Worm (Caenorhabditis elegans): ENCODE measurements around the gene cyh-1.

The cyh-1 gene

ce11 chrII:3476536-3476935 is 28.3 kb upstream of the cyh-1 start:
- TF ChIP-seq ZK546.5 (tag; optimal IDR thresholded peaks at IDR 0.05) (no peak), unc-130 (GFP tag; optimal IDR thresholded peaks at IDR 0.05) (no peak), ceh-28 (tag; optimal IDR thresholded peaks at IDR 0.05) (no peak), tag-97 (GFP tag; IDR thresholded peaks at IDR 0.05) (no peak), skn-1 (tag; optimal IDR thresholded peaks at IDR 0.05) (no peak), lin-39 (tag; optimal IDR thresholded peaks at IDR 0.05) (no peak), mdl-1 (tag; optimal IDR thresholded peaks at IDR 0.05) (no peak), Y5F2A.4 (GFP tag; optimal IDR thresholded peaks at IDR 0.05) (no peak), nhr-6 (tag; optimal IDR thresholded peaks at IDR 0.05) (no peak), dpl-1 (GFP tag; optimal IDR thresholded peaks at IDR 0.05) (no peak), fkh-10 (GFP tag; optimal IDR thresholded peaks at IDR 0.05) (no peak), lin-1 (GFP tag; IDR thresholded peaks at IDR 0.05) (no peak), mdt-29 (GFP tag; IDR thresholded peaks at IDR 0.05) (no peak), attf-4 (tag; optimal IDR thresholded peaks at IDR 0.05) (no peak), dmd-8 (GFP tag; IDR thresholded peaks at IDR 0.05) (no peak)

ce11 chrII:3477171-3477570 is 27.6 kb upstream of the cyh-1 start, which contains the start of gene fbxb-104:
TSS of gene fbxb-104 (minus strand) at chrII:3477271.
- TF ChIP-seq ceh-28 (tag; optimal IDR thresholded peaks at IDR 0.05): no peak
- peak in 1 of 2 experiments; percentile 9 for TF ChIP-seq unc-62 (GFP tag; optimal IDR thresholded peaks at IDR 0.05 in 1 of 2)
- TF ChIP-seq unc-62 (tag; optimal IDR thresholded peaks at IDR 0.05): no peak
- TF ChIP-seq F49E8.2 (tag; optimal IDR thresholded peaks at IDR 0.05; ENCODE audit: borderline replicate concordance): no peak
- no peak for TF ChIP-seq nhr-41 (GFP tag; IDR thresholded peaks at IDR 0.05)

- no peak for TF ChIP-seq nhr-11 (tag; optimal IDR thresholded peaks at IDR 0.05)
- no peak for TF ChIP-seq ceh-28 (tag; optimal IDR thresholded peaks at IDR 0.05)
- no peak for TF ChIP-seq tra-1 (GFP tag; IDR thresholded peaks at IDR 0.05)
- TF ChIP-seq dmd-8 (GFP tag; IDR thresholded peaks at IDR 0.05): no peak
- no peak for TF ChIP-seq nhr-76 (tag; optimal IDR thresholded peaks at IDR 0.05)
- no peak for TF ChIP-seq nhr-237 (tag; optimal IDR thresholded peaks at IDR 0.05)
- no peak for TF ChIP-seq duxl-1 (tag; optimal IDR thresholded peaks at IDR 0.05; ENCODE audit: poor library complexity)
- no peak for TF ChIP-seq nhr-48 (tag; optimal IDR thresholded peaks at IDR 0.05)
- TF ChIP-seq arid-1 (GFP tag; conservative IDR thresholded peaks at IDR 0.05): no peak
- no peak for TF ChIP-seq saeg-2 (GFP tag; IDR thresholded peaks at IDR 0.05)
These were observed 23.2 kb upstream of the cyh-1 start, which contains the start of gene Y49F6B.8 for ce11 chrII:3481584-3481983. TSS of gene Y49F6B.8 (minus strand) at chrII:3481684.

ce11 chrII:3482231-3482630 is 22.6 kb upstream of the cyh-1 start, which contains the start of gene smu-2:
TSS of gene smu-2 (plus strand) at chrII:3482408.
- TF ChIP-seq Y75B8A.6 (GFP tag; IDR thresholded peaks at IDR 0.05) (no peak), nhr-102 (tag; optimal IDR thresholded peaks at IDR 0.05) (no peak), dve-1 (tag; optimal IDR thresholded peaks at IDR 0.05; ENCODE audit: insufficient read depth) (no peak), ztf-7 (tag; optimal IDR thresholded peaks at IDR 0.05) (no peak), nhr-77 (tag; optimal IDR thresholded peaks at IDR 0.05) (no peak), dmd-9 (GFP tag; IDR thresholded peaks at IDR 0.05) (peak; percentile 54; the same call in 1 of the 2 replicates), hif-1 (tag; optimal IDR thresholded peaks at IDR 0.05) (peak in 1 of 2 experiments; percentile 81), hlh-30 (tag; optimal IDR thresholded peaks at IDR 0.05; ENCODE audit: insufficient read depth) (no peak), ces-1 (GFP tag; optimal IDR thresholded peaks at IDR 0.05) (peak; percentile 74), mdt-29 (GFP tag; IDR thresholded peaks at IDR 0.05) (no peak), nhr-28 (tag; optimal IDR thresholded peaks at IDR 0.05) (peak; percentile 71), madf-9 (GFP tag; conservative IDR thresholded peaks at IDR 0.05) (peak; percentile 64), egl-43 (GFP tag; IDR thresholded peaks at IDR 0.05) (no peak), R02D3.7 (tag; optimal IDR thresholded peaks at IDR 0.05) (no peak), daf-19 (GFP tag; conservative IDR thresholded peaks at IDR 0.05) (no peak), tra-1 (GFP tag; IDR thresholded peaks at IDR 0.05) (no peak), ceh-82 (tag; optimal IDR thresholded peaks at IDR 0.05) (no peak), lin-38 (GFP tag; IDR thresholded peaks at IDR 0.05) (peak; percentile 97), zag-1 (tag; optimal IDR thresholded peaks at IDR 0.05) (no peak), php-3 (GFP tag; IDR thresholded peaks at IDR 0.05) (0 out of 2 replicates have a peak, but pooled peaks have one; percentile 43), fos-1 (tag; optimal IDR thresholded peaks at IDR 0.05) (no peak), cey-2 (tag; optimal IDR thresholded peaks at IDR 0.05; ENCODE audit: borderline replicate concordance, insufficient read depth) (no peak), mdl-1 (tag; optimal IDR thresholded peaks at IDR 0.05) (no peak), snpc-1.2 (GFP tag; IDR thresholded peaks at IDR 0.05) (no peak)
